Fruit fly (Drosophila melanogaster) whole organism, embryonic: ENCODE results near the gene Pex7.
A peak's percentile ranks its signal among the peaks of the same experiment; 100 is the strongest.

Source experiments
- Abd-B ChIP-seq: fragments of 200-800 bp; sonication (Bioruptor generic); optimal IDR thresholded peaks from 2 replicates; lab custom pipeline; 2018; ENCODE audit warnings: missing biosample characterization, mild to moderate bottlenecking, missing genetic modification characterization, moderate library complexity
- Atf-2 ChIP-seq: fragments of 200-800 bp; sonication (Bioruptor generic); optimal IDR thresholded peaks from 2 replicates; lab custom pipeline; 2016; ENCODE audit warnings: missing biosample characterization, missing genetic modification characterization
- Atf3 ChIP-seq: fragments of 200-800 bp; sonication (Bioruptor generic); optimal IDR thresholded peaks from 3 replicates; lab custom pipeline; 2016; ENCODE audit warnings: missing biosample characterization, missing genetic modification characterization
- B-H1 ChIP-seq: fragments of 200-800 bp; sonication (Bioruptor generic); IDR thresholded peaks from 3 replicates; pipeline ENCODE4 v1.3.6; 2022; ENCODE audit warnings: missing biosample characterization, missing genetic modification characterization
- CG10366 ChIP-seq: fragments of 200-800 bp; sonication (Bioruptor generic); IDR thresholded peaks from 2 replicates; pipeline ENCODE4 v1.3.6; 2022; ENCODE audit warnings: missing biosample characterization, missing genetic modification characterization
- CG11093 ChIP-seq: fragments of 200-800 bp; sonication (Bioruptor generic); IDR thresholded peaks from 3 replicates; pipeline ENCODE4 v1.3.6; 2022; ENCODE audit warnings: missing biosample characterization, missing genetic modification characterization
- CG11456 ChIP-seq: fragments of 200-800 bp; sonication (Bioruptor generic); IDR thresholded peaks from 3 replicates; pipeline ENCODE4 v1.3.6; 2022; ENCODE audit warnings: missing biosample characterization, missing genetic modification characterization
- CG12236 ChIP-seq: fragments of 200-800 bp; sonication (Bioruptor generic); optimal IDR thresholded peaks from 2 replicates; lab custom pipeline; 2016; ENCODE audit warnings: missing biosample characterization, missing genetic modification characterization
- CG12769 ChIP-seq: fragments of 200-800 bp; sonication (Bioruptor generic); optimal IDR thresholded peaks from 2 replicates; lab custom pipeline; 2019; ENCODE audit warnings: missing biosample characterization, mild to moderate bottlenecking, missing genetic modification characterization, moderate library complexity
- CG13775 ChIP-seq: fragments of 200-800 bp; sonication (Bioruptor generic); optimal IDR thresholded peaks from 3 replicates; lab custom pipeline; 2017; ENCODE audit warnings: missing biosample characterization, mild to moderate bottlenecking, missing genetic modification characterization
- CG13894 ChIP-seq: fragments of 200-800 bp; sonication (Bioruptor generic); optimal IDR thresholded peaks from 3 replicates; lab custom pipeline; 2018; ENCODE audit warnings: missing biosample characterization, mild to moderate bottlenecking, missing genetic modification characterization, moderate library complexity
- CG14014 ChIP-seq: fragments of 200-800 bp; sonication (Bioruptor generic); IDR thresholded peaks from 2 replicates; pipeline ENCODE4 v1.3.6; 2022; ENCODE audit warnings: missing biosample characterization, missing genetic modification characterization
- CG16779 ChIP-seq: fragments of 200-800 bp; sonication (Bioruptor generic); IDR thresholded peaks from 2 replicates; pipeline ENCODE4 v1.3.6; 2022; ENCODE audit warnings: missing biosample characterization, missing genetic modification characterization
- CG16863 ChIP-seq: fragments of 200-800 bp; sonication (Bioruptor generic); optimal IDR thresholded peaks from 3 replicates; lab custom pipeline; 2016; ENCODE audit warnings: missing biosample characterization, missing genetic modification characterization
- CG18262 ChIP-seq: fragments of 200-800 bp; optimal IDR thresholded peaks from 3 replicates; lab custom pipeline; 2019; ENCODE audit warnings: missing biosample characterization, mild to moderate bottlenecking, missing genetic modification characterization, moderate library complexity
- CG2116 ChIP-seq: fragments of 200-800 bp; sonication (Bioruptor generic); optimal IDR thresholded peaks from 3 replicates; lab custom pipeline; 2018; ENCODE audit warnings: missing biosample characterization, mild to moderate bottlenecking, missing genetic modification characterization
- CG30020 ChIP-seq: fragments of 200-800 bp; optimal IDR thresholded peaks from 2 replicates; lab custom pipeline; 2019; ENCODE audit warnings: missing biosample characterization, mild to moderate bottlenecking, missing genetic modification characterization, moderate library complexity
- CG32767 ChIP-seq: fragments of 200-800 bp; sonication (Bioruptor generic); IDR thresholded peaks from 2 replicates; pipeline ENCODE4 v1.3.6; 2022; ENCODE audit warnings: missing biosample characterization, missing genetic modification characterization
- CG4328 ChIP-seq: fragments of 200-800 bp; sonication (Bioruptor generic); optimal IDR thresholded peaks from 3 replicates; lab custom pipeline; 2017; ENCODE audit warnings: missing biosample characterization, missing genetic modification reagents, missing genetic modification characterization
- Dek ChIP-seq: fragments of 200-800 bp; sonication (Bioruptor generic); optimal IDR thresholded peaks from 3 replicates; lab custom pipeline; 2019; ENCODE audit warnings: missing biosample characterization, mild to moderate bottlenecking, missing genetic modification characterization, moderate library complexity
- Dip2 ChIP-seq: fragments of 200-800 bp; sonication (Bioruptor generic); IDR thresholded peaks from 2 replicates; pipeline ENCODE4 v1.3.6; 2022; ENCODE audit warnings: missing biosample characterization, missing genetic modification characterization
- Gug ChIP-seq: fragments of 200-800 bp; sonication (Bioruptor generic); IDR thresholded peaks from 4 replicates; pipeline ENCODE4 v1.3.6; 2022; ENCODE audit warnings: missing biosample characterization, missing genetic modification characterization
- HHEX ChIP-seq: fragments of 200-800 bp; sonication (Bioruptor generic); optimal IDR thresholded peaks from 3 replicates; lab custom pipeline; 2017; ENCODE audit warnings: missing biosample characterization, mild to moderate bottlenecking, missing genetic modification characterization, missing genetic modification reagents
- HmgD ChIP-seq: fragments of 200-800 bp; sonication (Bioruptor generic); optimal IDR thresholded peaks from 3 replicates; lab custom pipeline; 2016; ENCODE audit warnings: missing biosample characterization, missing genetic modification characterization
- Myb ChIP-seq: fragments of 200-800 bp; sonication (Bioruptor generic); optimal IDR thresholded peaks from 2 replicates; lab custom pipeline; 2016; ENCODE audit warnings: missing biosample characterization, missing genetic modification characterization
- Optix ChIP-seq: fragments of 200-800 bp; sonication (Bioruptor generic); IDR thresholded peaks from 3 replicates; pipeline ENCODE4 v1.3.6; 2022; ENCODE audit warnings: missing biosample characterization, missing genetic modification characterization
- Sry-δ ChIP-seq: fragments of 200-800 bp; sonication (Bioruptor generic); optimal IDR thresholded peaks from 2 replicates; lab custom pipeline; 2016; ENCODE audit warnings: missing biosample characterization, missing genetic modification characterization
- abd-A ChIP-seq: fragments of 200-800 bp; sonication (Bioruptor generic); optimal IDR thresholded peaks from 3 replicates; lab custom pipeline; 2019; ENCODE audit warnings: missing biosample characterization, mild to moderate bottlenecking, missing genetic modification characterization, moderate library complexity
- az2 ChIP-seq: fragments of 200-800 bp; sonication (Bioruptor generic); optimal IDR thresholded peaks from 3 replicates; lab custom pipeline; 2016; ENCODE audit warnings: missing biosample characterization, missing genetic modification characterization
- bbx ChIP-seq: fragments of 200-800 bp; sonication (Bioruptor generic); IDR thresholded peaks from 2 replicates; pipeline ENCODE4 v1.3.6; 2022; ENCODE audit warnings: missing biosample characterization, missing genetic modification characterization; ENCODE audit not compliant: partially characterized antibody
- bcd ChIP-seq: fragments of 200-800 bp; sonication (Bioruptor generic); optimal IDR thresholded peaks from 2 replicates; lab custom pipeline; 2017; ENCODE audit warnings: missing biosample characterization, mild to moderate bottlenecking, missing genetic modification characterization
- cad ChIP-seq: fragments of >200 bp; optimal IDR thresholded peaks from 2 replicates; lab custom pipeline; 2017; ENCODE audit warnings: missing biosample characterization, missing genetic modification characterization
- cg ChIP-seq: fragments of 200-800 bp; sonication (Bioruptor generic); optimal IDR thresholded peaks from 3 replicates; lab custom pipeline; 2019; ENCODE audit warnings: missing biosample characterization, mild to moderate bottlenecking, missing genetic modification characterization, moderate library complexity
- corto ChIP-seq: fragments of 200-800 bp; sonication (Bioruptor generic); optimal IDR thresholded peaks from 2 replicates; lab custom pipeline; 2016; ENCODE audit warnings: missing biosample characterization, mild to moderate bottlenecking, missing genetic modification characterization, moderate library complexity
- croc ChIP-seq: fragments of 200-800 bp; sonication (Bioruptor generic); conservative IDR thresholded peaks from 3 replicates; pipeline ENCODE4 v1.3.6; 2022; ENCODE audit warnings: missing biosample characterization, missing genetic modification characterization
- dpn ChIP-seq, 2 experiments: fragments of 200-800 bp; sonication (Bioruptor generic); optimal IDR thresholded peaks; 3 replicates each; lab custom pipeline; 2016; ENCODE audit warnings: missing biosample characterization in 2 of 2, missing genetic modification characterization in 2 of 2
- ems ChIP-seq: fragments of 200-800 bp; sonication (Bioruptor generic); optimal IDR thresholded peaks from 3 replicates; lab custom pipeline; 2016; ENCODE audit warnings: missing biosample characterization, missing genetic modification characterization
- fd102C ChIP-seq: fragments of 200-800 bp; sonication (Bioruptor generic); optimal IDR thresholded peaks from 2 replicates; lab custom pipeline; 2018; ENCODE audit warnings: missing biosample characterization, mild to moderate bottlenecking, missing genetic modification characterization, moderate library complexity
- fru ChIP-seq: fragments of >200 bp; optimal IDR thresholded peaks from 2 replicates; lab custom pipeline; 2017
- ham ChIP-seq: fragments of 200-800 bp; sonication (Bioruptor generic); IDR thresholded peaks from 2 replicates; pipeline ENCODE4 v1.3.6; 2022; ENCODE audit warnings: missing biosample characterization, missing genetic modification characterization
- jigr1 ChIP-seq: fragments of 200-800 bp; sonication (Bioruptor generic); IDR thresholded peaks from 3 replicates; pipeline ENCODE4 v1.3.6; 2022; ENCODE audit warnings: missing biosample characterization, missing genetic modification characterization
- jumu ChIP-seq: fragments of 200-800 bp; sonication (Bioruptor generic); optimal IDR thresholded peaks from 3 replicates; lab custom pipeline; 2016; ENCODE audit warnings: missing biosample characterization, missing genetic modification characterization
- knrl ChIP-seq: fragments of 200-800 bp; sonication (Bioruptor generic); IDR thresholded peaks from 3 replicates; pipeline ENCODE4 v1.3.6; 2022; ENCODE audit warnings: missing biosample characterization, missing genetic modification characterization; ENCODE audit not compliant: partially characterized antibody
- luna ChIP-seq: fragments of 200-800 bp; sonication (Bioruptor generic); optimal IDR thresholded peaks from 2 replicates; lab custom pipeline; 2016; ENCODE audit warnings: missing biosample characterization, missing genetic modification characterization
- mirr ChIP-seq: fragments of 200-800 bp; sonication (Bioruptor generic); optimal IDR thresholded peaks from 3 replicates; lab custom pipeline; 2018; ENCODE audit warnings: missing biosample characterization, mild to moderate bottlenecking, missing genetic modification characterization
- pb ChIP-seq: fragments of 200-800 bp; sonication (Bioruptor generic); optimal IDR thresholded peaks from 3 replicates; lab custom pipeline; 2016; ENCODE audit warnings: missing biosample characterization, missing genetic modification characterization
- pfk ChIP-seq: fragments of 200-800 bp; sonication (Bioruptor generic); optimal IDR thresholded peaks from 2 replicates; lab custom pipeline; 2018; ENCODE audit warnings: missing biosample characterization, mild to moderate bottlenecking, missing genetic modification characterization, moderate library complexity
- pzg ChIP-seq: fragments of 200-800 bp; sonication (Bioruptor generic); optimal IDR thresholded peaks from 3 replicates; lab custom pipeline; 2018; ENCODE audit warnings: missing biosample characterization, mild to moderate bottlenecking, missing genetic modification characterization, moderate library complexity
- tap ChIP-seq: fragments of 200-800 bp; optimal IDR thresholded peaks from 3 replicates; lab custom pipeline; 2019; ENCODE audit warnings: missing biosample characterization, mild to moderate bottlenecking, missing genetic modification characterization, moderate library complexity
- unpg ChIP-seq: fragments of 200-800 bp; sonication (Bioruptor generic); optimal IDR thresholded peaks from 3 replicates; lab custom pipeline; 2018; ENCODE audit warnings: missing biosample characterization, mild to moderate bottlenecking, missing genetic modification characterization, moderate library complexity

Pex7 gene

DNA sequence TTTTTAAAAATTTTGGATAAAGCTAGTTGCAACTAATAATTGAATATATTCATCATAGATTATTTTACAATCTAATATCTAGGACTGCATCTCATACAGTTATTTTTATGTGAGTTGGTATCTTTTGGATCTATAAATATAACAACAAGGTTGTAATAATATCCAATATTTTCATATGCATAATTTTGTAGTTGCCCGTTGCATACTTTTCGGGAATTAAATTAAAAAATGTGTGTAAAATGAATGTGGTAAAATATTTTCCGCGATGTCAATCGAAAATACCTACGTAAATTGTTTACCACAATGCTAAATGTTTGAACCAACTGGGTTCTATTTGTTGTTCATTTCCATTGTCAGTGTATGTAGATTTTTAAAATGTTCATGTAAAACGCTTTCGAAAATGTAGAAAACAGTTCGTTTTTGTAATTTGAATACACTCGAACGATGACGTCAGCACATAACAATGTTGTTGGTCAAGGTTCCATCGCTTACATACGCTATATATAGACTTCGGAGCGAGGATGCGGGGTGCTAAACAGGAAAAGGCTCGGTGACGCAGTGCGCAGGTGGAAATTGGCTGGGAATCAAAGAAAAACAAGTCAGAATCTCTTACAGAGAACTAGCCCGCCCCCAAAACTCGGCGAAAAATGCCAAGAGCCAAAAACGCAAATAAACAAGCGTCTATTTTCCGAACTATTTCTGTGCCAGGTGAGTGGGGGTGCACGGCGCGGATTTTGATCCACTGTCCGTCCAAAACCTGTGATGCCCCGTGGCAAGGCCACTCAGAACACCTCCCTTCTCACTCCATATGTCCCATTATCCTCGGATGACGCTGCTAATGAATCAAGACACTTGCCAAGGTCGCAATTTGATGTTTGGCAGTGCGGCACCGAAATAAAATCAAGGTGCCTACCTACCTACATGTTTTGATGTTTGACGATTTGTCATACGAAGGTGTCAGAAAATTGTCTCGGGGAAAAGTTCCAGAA is 18.8 kb upstream of the Pex7 start (continued):
- TF ChIP-seq ham (GFP tag; lab: Robert Waterston, UW) (no peak), pfk (GFP tag; lab: Kevin White, UChicago) (no peak), croc (GFP tag; lab: Robert Waterston, UW) (no peak), Atf-2 (GFP tag; lab: Kevin White, UChicago) (no peak), jumu (GFP tag; lab: Kevin White, UChicago) (no peak), pb (GFP tag; lab: Kevin White, UChicago) (no peak), CG12769 (peak; percentile 50), bbx (GFP tag; lab: Robert Waterston, UW) (no peak), Sry-δ (GFP tag; lab: Kevin White, UChicago) (no peak), CG18262 (tag; lab: Kevin White, UChicago) (no peak), CG16779 (GFP tag; lab: Robert Waterston, UW) (no peak), HmgD (no peak), bcd (no peak), CG11093 (GFP tag; lab: Robert Waterston, UW) (no peak), CG4328 (GFP tag; lab: Kevin White, UChicago) (no peak), Dip2 (GFP tag; lab: Robert Waterston, UW) (no peak), tap (tag; lab: Kevin White, UChicago) (no peak), ems (GFP tag; lab: Kevin White, UChicago) (no peak), CG11456 (GFP tag; lab: Robert Waterston, UW) (no peak), cad (GFP tag; lab: Kevin White, UChicago) (no peak), fd102C (GFP tag; lab: Kevin White, UChicago) (no peak), CG30020 (tag; lab: Kevin White, UChicago) (no peak), B-H1 (GFP tag; lab: Robert Waterston, UW) (no peak), Atf3 (GFP tag; lab: Kevin White, UChicago) (peak; percentile 1), CG13775 (GFP tag; lab: Kevin White, UChicago) (no peak), CG2116 (no peak), Abd-B (no peak), Myb (GFP tag; lab: Kevin White, UChicago) (peak; percentile 46), Dek (tag; lab: Kevin White, UChicago) (no peak), az2 (GFP tag; lab: Kevin White, UChicago) (no peak), pzg (GFP tag; lab: Kevin White, UChicago) (peak; percentile 4), jigr1 (GFP tag; lab: Robert Waterston, UW) (no peak), Gug (no peak), abd-A (tag; lab: Kevin White, UChicago) (no peak), dpn (GFP tag; optimal IDR thresholded peaks at IDR 0.05; lab: Kevin White, UChicago) (no peak), unpg (GFP tag; lab: Kevin White, UChicago) (no peak), CG14014 (GFP tag; lab: Robert Waterston, UW) (no peak), fru (no peak), luna (GFP tag; lab: Kevin White, UChicago) (no peak), HHEX (GFP tag; lab: Kevin White, UChicago) (no peak), mirr (GFP tag; lab: Kevin White, UChicago) (no peak), Optix (GFP tag; lab: Robert Waterston, UW) (no peak), CG32767 (GFP tag; lab: Robert Waterston, UW) (no peak), CG12236 (no peak), CG10366 (GFP tag; lab: Robert Waterston, UW) (no peak), cg (no peak), CG16863 (no peak), corto (GFP tag; lab: Kevin White, UChicago) (no peak), CG13894 (tag; lab: Kevin White, UChicago) (no peak), knrl (GFP tag; lab: Robert Waterston, UW) (peak; percentile 51; the same call in 2 of the 3 replicates)
